Worm (Caenorhabditis elegans): ENCODE data around the gene F55C9.3.

- TF ChIP-seq him-1 (tag; optimal IDR thresholded peaks at IDR 0.05) (no peak), W03F9.2 (tag; optimal IDR thresholded peaks at IDR 0.05) (no peak)
Observed at ce11 chrV:19299262-19299661, 11.3 kb upstream of the F55C9.3 start, which contains the start of gene F55C9.14.

All from whole organism, L4/young adult.